Fruit fly (Drosophila melanogaster): ENCODE data around the gene mino.

mino gene

DNA sequence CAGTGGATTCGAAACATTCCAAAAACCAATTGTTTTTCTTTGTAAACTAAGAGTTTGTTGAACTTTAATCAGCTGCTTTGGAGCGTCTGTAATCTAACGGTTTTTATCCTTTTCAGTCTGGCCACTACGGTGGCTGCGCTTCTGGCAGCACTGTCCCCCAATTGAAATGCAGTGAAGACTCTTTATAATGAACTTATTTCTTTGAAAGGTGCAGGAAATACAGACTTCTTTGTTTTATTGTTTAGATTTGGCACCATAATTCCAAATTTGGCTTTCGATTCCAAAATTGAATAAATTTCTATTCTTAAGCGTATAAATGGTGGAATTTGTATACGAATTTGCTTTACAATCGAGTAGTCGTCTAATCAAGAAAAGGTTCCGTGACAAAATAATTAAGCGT, 3.1 kb downstream of the mino start, which contains the start of gene nenya:
nenya (minus strand) TSS at position 35 of the 400 bp plus-strand sequence.
- TF ChIP-seq h (optimal IDR thresholded peaks at IDR 0.05): no peak
- TF ChIP-seq ttk (optimal IDR thresholded peaks at IDR 0.05): no peak
- no peak for TF ChIP-seq Myc (optimal IDR thresholded peaks at IDR 0.05)
- no peak for TF ChIP-seq psq (optimal IDR thresholded peaks at IDR 0.05)
- no peak for TF ChIP-seq insv (optimal IDR thresholded peaks at IDR 0.05)
- no peak for TF ChIP-seq Sin3A (optimal IDR thresholded peaks at IDR 0.05)

DNA sequence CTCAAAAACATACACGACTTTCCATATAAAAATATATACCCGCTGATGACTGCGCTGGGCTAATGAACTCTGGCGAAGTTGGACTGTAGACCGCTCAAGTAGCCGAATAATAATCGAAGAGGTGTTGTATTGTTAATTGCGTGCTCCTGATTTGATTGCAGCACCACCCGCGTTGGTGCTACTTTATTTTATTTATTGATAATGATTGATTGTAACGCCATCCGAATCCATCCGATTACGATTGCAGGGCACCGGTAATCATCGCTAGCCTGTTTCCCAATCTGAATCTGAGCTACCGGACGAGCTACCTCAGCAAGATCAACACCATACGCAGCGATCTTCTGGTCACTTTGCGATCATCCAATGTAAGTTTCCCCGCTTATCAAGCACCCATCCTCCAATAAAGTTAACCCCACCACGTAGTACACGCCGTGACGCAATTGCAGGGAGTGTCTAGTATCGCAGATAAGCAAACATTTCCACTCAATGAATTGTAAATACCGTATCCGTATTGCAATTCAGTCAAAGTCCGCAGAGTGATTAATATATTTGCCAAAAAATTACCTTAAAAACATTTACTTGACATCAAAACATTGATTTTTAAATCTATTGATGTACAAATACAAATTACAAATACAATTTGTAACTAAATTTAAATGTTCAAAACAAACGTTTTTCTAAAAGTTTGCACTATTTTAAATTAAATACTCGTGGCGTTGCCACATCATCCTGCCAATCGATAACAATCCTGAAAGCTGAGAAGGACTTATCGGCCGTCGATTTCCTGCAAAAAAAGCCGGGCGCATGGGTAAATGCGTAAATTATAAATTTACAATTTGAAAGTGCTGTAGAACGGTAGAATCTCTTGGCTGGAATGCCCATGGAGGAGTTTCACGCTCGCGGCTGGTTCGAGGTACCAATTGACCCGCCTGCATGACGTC, 4.3 kb downstream of the mino start:
- no peak for TF ChIP-seq ttk (optimal IDR thresholded peaks at IDR 0.05)
- no peak for TF ChIP-seq insv (optimal IDR thresholded peaks at IDR 0.05)
- no peak for TF ChIP-seq Myc (optimal IDR thresholded peaks at IDR 0.05)
- no peak for TF ChIP-seq h (optimal IDR thresholded peaks at IDR 0.05)
- TF ChIP-seq Sin3A (optimal IDR thresholded peaks at IDR 0.05): no peak
- no peak for TF ChIP-seq psq (optimal IDR thresholded peaks at IDR 0.05)

DNA sequence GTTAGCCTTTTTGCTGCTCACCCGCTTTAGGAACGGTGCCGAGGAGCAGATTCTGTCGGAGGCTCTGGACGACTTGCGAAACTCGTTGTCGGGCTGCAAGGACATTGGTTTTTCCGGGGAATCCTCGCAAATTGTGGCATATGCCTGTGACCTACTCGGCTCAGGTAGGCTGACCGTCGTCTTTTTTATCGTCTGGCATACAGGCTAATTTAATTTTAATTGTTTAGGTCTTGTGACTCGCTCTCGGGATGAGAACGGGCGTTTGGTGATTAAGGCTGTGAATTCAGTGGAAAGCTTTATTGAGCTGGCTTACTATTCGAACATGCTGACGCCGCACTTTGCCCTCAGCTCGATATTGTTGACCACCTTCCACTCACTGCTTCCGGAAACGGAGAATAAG, 6.5 kb downstream of the mino start:
- TF ChIP-seq Myc (optimal IDR thresholded peaks at IDR 0.05): no peak
- no peak for TF ChIP-seq h (optimal IDR thresholded peaks at IDR 0.05)
- no peak for TF ChIP-seq ttk (optimal IDR thresholded peaks at IDR 0.05)
- no peak for TF ChIP-seq Sin3A (optimal IDR thresholded peaks at IDR 0.05)
- TF ChIP-seq psq (optimal IDR thresholded peaks at IDR 0.05): no peak
- no peak for TF ChIP-seq insv (optimal IDR thresholded peaks at IDR 0.05)

DNA sequence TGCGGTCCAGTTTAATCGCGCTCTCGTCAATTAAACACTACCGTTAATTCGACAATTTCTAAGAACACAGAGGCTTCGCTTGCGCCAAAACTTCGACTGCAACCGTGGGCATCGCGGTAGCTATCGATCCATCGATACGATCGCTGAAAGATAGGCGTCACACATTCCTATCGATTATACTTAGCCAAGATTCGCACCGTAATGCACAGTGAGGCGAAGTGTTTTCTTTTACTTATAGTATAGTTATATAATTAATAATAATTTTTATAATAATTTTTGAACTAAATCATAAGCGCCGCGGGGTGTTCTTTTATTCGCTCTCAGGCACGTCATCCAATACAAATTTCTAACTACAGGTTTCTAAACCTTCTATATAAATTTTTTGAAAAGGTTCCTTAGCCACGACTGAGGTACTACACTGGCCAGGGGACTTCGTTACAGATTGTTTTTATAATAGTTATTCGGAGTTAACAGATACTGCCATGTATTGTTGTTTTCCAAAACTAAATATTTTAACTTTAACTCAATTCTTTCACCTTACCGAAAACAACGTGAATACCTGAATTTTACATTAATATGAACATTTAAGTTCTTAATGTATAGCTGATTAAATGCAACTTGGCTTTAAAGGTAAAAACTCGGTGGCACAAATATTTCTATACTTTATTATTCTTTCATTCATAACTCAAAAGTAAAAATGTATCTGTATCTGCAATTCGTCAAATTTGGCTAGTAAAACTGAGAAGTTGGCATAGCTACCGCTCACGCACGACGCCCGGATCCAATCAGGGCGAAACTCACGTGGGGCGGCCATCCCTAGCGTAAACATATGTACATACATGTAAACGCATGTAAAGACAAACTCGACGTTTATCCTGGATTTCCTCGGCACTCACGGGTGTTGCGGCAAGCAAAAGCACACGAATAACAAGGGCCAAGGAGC, 13.0 kb downstream of the mino start, which contains the start of the genes NSD and BOD1:
NSD (minus strand) TSS at position 102 of the 943 bp plus-strand sequence.
BOD1 (plus strand) TSS at position 494 of the 943 bp plus-strand sequence.
- TF ChIP-seq Sin3A (optimal IDR thresholded peaks at IDR 0.05): no peak
- no peak for TF ChIP-seq h (optimal IDR thresholded peaks at IDR 0.05)
- no peak for TF ChIP-seq Myc (optimal IDR thresholded peaks at IDR 0.05)
- TF ChIP-seq ttk (optimal IDR thresholded peaks at IDR 0.05): no peak
- TF ChIP-seq insv (optimal IDR thresholded peaks at IDR 0.05): no peak
- no peak for TF ChIP-seq psq (optimal IDR thresholded peaks at IDR 0.05)

DNA sequence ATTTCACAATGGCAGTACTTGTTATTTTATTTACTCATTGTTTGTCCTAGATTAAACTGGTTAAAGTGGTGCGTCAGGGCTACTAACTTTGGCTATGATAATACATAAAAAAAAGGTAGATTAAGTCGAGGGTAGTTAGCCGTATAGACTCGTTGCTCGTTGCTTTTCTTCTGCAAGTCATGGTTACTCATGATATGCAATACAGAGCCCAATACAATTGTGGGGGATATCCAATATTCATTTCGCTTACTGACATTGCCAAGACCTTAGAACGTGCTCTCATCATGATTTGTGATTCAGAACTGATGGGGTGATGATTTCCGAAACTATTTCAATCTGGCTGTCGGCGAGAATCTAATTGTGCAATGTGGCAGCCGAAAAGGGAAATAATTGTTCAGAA, 20.4 kb downstream of the mino start:
- TF ChIP-seq insv (optimal IDR thresholded peaks at IDR 0.05) (no peak), h (optimal IDR thresholded peaks at IDR 0.05) (no peak), Sin3A (optimal IDR thresholded peaks at IDR 0.05) (no peak), Myc (optimal IDR thresholded peaks at IDR 0.05) (no peak), ttk (optimal IDR thresholded peaks at IDR 0.05) (no peak)

DNA sequence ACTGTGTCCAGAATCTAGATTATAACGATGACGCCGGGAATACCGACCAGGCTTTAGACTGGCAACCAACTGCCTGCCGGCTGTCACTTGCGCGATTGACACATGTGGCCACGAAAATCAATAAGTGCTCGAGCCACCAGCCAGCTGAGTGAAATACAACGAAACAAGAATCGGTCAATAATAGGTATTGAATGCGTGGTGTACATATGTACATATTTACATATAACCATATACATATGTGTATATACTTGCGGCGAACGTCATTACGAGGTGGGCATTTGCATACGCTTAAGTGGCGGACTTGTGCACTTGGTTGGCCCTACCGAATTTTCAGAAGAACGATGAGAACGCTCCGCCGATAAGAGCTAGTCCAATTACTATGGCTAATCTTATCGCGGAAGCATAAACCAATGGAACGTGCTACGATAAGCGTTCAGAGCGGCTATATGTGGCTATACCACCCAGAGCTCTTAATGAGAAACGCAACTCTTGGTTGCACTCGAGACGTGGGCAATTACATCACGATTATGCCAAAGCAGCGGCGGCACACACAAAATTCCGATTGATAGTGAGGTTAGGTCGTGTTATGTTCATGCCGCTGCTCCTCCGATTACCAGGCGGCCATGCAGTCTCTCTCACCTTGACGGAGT, 21.7 kb downstream of the mino start:
- TF ChIP-seq Sin3A (optimal IDR thresholded peaks at IDR 0.05) (no peak), h (optimal IDR thresholded peaks at IDR 0.05) (no peak), Myc (optimal IDR thresholded peaks at IDR 0.05) (no peak), insv (optimal IDR thresholded peaks at IDR 0.05) (no peak), psq (optimal IDR thresholded peaks at IDR 0.05) (no peak), ttk (optimal IDR thresholded peaks at IDR 0.05) (no peak)

DNA sequence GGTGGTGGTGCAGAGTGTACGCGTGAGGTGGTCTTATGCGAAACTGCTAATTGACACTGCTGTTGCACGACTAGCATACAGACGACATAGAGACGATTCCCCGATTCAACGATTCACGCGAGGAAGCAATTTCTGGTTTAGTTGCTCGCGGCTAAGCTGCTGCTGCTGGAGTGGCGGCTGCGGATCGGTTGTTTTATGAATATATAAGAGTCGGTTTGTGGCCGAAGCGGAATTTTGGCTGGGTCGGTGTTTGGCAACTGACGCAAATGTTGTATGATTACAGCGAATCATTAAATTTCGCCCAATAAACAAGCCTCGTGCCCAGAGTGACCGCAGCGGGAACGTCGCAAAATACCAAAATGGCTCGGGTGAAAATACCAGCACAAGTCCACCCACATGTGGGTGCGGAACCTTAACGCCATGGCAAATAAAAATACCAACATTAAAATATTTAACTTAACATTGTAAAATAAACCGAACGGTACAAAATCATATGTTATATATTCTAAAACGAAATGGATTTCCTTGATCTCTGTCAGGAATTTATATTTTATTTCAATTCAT, 22.8 kb downstream of the mino start, which contains the start of gene mfrn:
mfrn (minus strand) TSS at position 340 of the 564 bp plus-strand sequence.
- TF ChIP-seq insv (optimal IDR thresholded peaks at IDR 0.05) (no peak), Sin3A (optimal IDR thresholded peaks at IDR 0.05) (no peak), h (optimal IDR thresholded peaks at IDR 0.05) (no peak), Myc (optimal IDR thresholded peaks at IDR 0.05) (no peak), ttk (optimal IDR thresholded peaks at IDR 0.05) (no peak), psq (optimal IDR thresholded peaks at IDR 0.05) (no peak)

DNA sequence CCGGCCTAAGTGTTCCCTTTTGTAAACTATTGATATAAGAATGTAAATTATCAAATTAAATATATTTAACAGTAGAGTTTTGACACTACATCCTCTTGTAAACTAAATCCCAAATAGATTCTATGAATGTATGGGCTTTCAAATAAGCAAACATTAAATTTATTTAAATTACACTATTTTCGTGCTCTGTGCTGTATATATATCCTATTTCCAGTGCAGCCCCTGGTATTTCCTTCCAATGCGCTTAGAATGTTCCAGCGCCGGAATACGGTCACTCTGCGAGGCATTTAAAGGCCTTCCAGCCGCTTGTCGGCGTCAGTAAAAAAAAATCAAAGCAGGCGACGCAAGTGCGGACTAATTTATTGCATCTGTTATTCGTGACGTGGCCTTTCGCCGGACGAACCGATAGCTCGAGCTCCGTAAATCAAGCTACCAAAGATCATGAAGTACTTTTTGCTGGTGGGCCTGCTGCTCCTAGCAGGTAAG, 23.5 kb downstream of the mino start, which contains the start of gene Gp93:
Gp93 (plus strand) TSS at position 291 of the 486 bp plus-strand sequence.
- no peak for TF ChIP-seq psq (optimal IDR thresholded peaks at IDR 0.05)
- no peak for TF ChIP-seq ttk (optimal IDR thresholded peaks at IDR 0.05)
- TF ChIP-seq Sin3A (optimal IDR thresholded peaks at IDR 0.05): no peak
- TF ChIP-seq insv (optimal IDR thresholded peaks at IDR 0.05): no peak
- no peak for TF ChIP-seq Myc (optimal IDR thresholded peaks at IDR 0.05)
- no peak for TF ChIP-seq h (optimal IDR thresholded peaks at IDR 0.05)

DNA sequence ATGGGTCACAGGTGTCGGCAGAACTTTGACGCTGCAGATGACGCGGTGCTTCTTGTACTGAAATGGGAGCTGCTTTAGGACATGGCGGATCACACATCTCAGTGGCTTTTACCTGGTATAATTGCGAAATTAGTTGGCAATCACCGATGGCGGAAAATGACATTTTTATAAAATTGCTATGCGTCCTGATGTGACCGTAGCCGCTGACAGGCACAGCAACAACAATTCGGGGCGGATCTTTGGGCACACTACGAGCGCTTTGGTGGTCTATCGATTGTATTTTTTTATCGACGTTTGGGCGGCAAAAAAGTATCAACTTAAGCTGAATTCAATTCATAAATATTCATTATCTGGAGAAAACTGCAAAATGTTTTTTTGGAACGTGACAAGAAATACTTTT, 28.9 kb downstream of the mino start, which contains the start of gene CG4951:
CG4951 (minus strand) TSS at position 223 of the 400 bp plus-strand sequence.
- TF ChIP-seq psq (optimal IDR thresholded peaks at IDR 0.05) (no peak), ttk (optimal IDR thresholded peaks at IDR 0.05) (no peak), Myc (optimal IDR thresholded peaks at IDR 0.05) (no peak), h (optimal IDR thresholded peaks at IDR 0.05) (no peak), insv (optimal IDR thresholded peaks at IDR 0.05) (no peak), Sin3A (optimal IDR thresholded peaks at IDR 0.05) (no peak)

DNA sequence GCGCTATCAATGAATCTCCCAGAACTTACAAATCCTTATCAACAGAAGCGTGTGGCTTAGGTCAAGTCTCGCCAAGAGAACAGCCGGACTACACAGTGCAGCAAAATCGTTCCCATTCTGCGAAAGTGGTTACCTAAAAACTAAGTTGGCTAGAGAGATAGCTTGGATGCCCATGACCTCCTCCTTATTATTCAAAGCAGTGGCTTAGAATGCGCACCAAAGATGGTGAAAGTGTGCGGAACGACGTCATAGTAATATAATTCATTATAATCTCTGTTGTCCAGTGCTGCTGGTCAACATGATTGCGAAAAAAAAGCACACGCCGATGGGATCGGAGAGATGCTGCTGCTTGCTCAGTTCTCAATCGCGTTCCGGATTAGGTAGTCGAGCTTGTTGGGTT, 29.5 kb downstream of the mino start, which contains the start of gene Nep7:
Nep7 (plus strand) TSS at position 385 of the 400 bp plus-strand sequence.
- no peak for TF ChIP-seq insv (optimal IDR thresholded peaks at IDR 0.05)
- TF ChIP-seq ttk (optimal IDR thresholded peaks at IDR 0.05): no peak
- no peak for TF ChIP-seq Sin3A (optimal IDR thresholded peaks at IDR 0.05)
- no peak for TF ChIP-seq psq (optimal IDR thresholded peaks at IDR 0.05)
- no peak for TF ChIP-seq Myc (optimal IDR thresholded peaks at IDR 0.05)
- no peak for TF ChIP-seq h (optimal IDR thresholded peaks at IDR 0.05)

All from Kc167 (cell line).